Fruit fly (Drosophila melanogaster) whole organism, embryonic: ENCODE data around the gene bun.

ENCODE experiments used
- Atf6 ChIP-seq: fragments of 200-800 bp; sonication (Bioruptor generic); IDR thresholded peaks from 2 replicates; pipeline ENCODE4 v1.3.6; 2022; ENCODE audit warnings: missing biosample characterization, missing genetic modification characterization
- CG10321 ChIP-seq: fragments of 200-800 bp; sonication (Bioruptor generic); IDR thresholded peaks from 2 replicates; pipeline ENCODE4 v1.3.6; 2022; ENCODE audit warnings: missing biosample characterization, missing genetic modification characterization
- CG11695 ChIP-seq: fragments of 200-800 bp; sonication (Bioruptor generic); IDR thresholded peaks from 3 replicates; pipeline ENCODE4 v1.3.6; 2022; ENCODE audit warnings: missing biosample characterization, missing genetic modification characterization
- CG16863 ChIP-seq: fragments of 200-800 bp; sonication (Bioruptor generic); optimal IDR thresholded peaks from 3 replicates; lab custom pipeline; 2016; ENCODE audit warnings: missing biosample characterization, missing genetic modification characterization
- CG17912 ChIP-seq: fragments of 200-800 bp; sonication (Bioruptor generic); optimal IDR thresholded peaks from 2 replicates; lab custom pipeline; 2018; ENCODE audit warnings: missing biosample characterization, mild to moderate bottlenecking, missing genetic modification characterization
- CG2889 ChIP-seq: fragments of 200-800 bp; sonication (Bioruptor generic); IDR thresholded peaks from 3 replicates; pipeline ENCODE4 v1.3.6; 2022; ENCODE audit warnings: missing biosample characterization, missing genetic modification characterization
- CG3065 ChIP-seq: fragments of 200-800 bp; sonication (Bioruptor generic); optimal IDR thresholded peaks from 2 replicates; lab custom pipeline; 2016; ENCODE audit warnings: missing biosample characterization, missing genetic modification characterization
- CG32772 ChIP-seq: fragments of 200-800 bp; sonication (Bioruptor generic); IDR thresholded peaks from 2 replicates; pipeline ENCODE4 v1.3.6; 2022; ENCODE audit warnings: missing biosample characterization, missing genetic modification characterization
- CG33213 ChIP-seq: fragments of 200-800 bp; sonication (Bioruptor generic); optimal IDR thresholded peaks from 3 replicates; lab custom pipeline; 2016; ENCODE audit warnings: missing biosample characterization, missing genetic modification characterization
- CG33557 ChIP-seq: fragments of 200-800 bp; sonication (Bioruptor generic); optimal IDR thresholded peaks from 2 replicates; lab custom pipeline; 2019; ENCODE audit warnings: missing biosample characterization, mild to moderate bottlenecking, missing genetic modification characterization, moderate library complexity
- CG3407 ChIP-seq: fragments of 200-800 bp; sonication (Bioruptor generic); optimal IDR thresholded peaks from 2 replicates; lab custom pipeline; 2018; ENCODE audit warnings: missing biosample characterization, mild to moderate bottlenecking, missing genetic modification characterization
- CG4617 ChIP-seq: fragments of 200-800 bp; sonication (Bioruptor generic); optimal IDR thresholded peaks from 3 replicates; lab custom pipeline; 2016; ENCODE audit warnings: missing biosample characterization, missing genetic modification characterization, borderline replicate concordance
- CG4707 ChIP-seq: fragments of 200-800 bp; sonication (Bioruptor generic); optimal IDR thresholded peaks from 2 replicates; lab custom pipeline; 2018; ENCODE audit warnings: missing biosample characterization, mild to moderate bottlenecking, missing genetic modification characterization, moderate library complexity
- CG4820 ChIP-seq: fragments of 200-800 bp; sonication (Bioruptor generic); optimal IDR thresholded peaks from 3 replicates; lab custom pipeline; 2016; ENCODE audit warnings: missing biosample characterization, missing genetic modification characterization
- CG5953 ChIP-seq: fragments of 200-800 bp; sonication (Bioruptor generic); IDR thresholded peaks from 2 replicates; pipeline ENCODE4 v1.3.6; 2022; ENCODE audit warnings: missing biosample characterization, missing genetic modification characterization
- CG6791 ChIP-seq: fragments of 200-800 bp; sonication (Bioruptor generic); IDR thresholded peaks from 3 replicates; pipeline ENCODE4 v1.3.6; 2022; ENCODE audit warnings: missing biosample characterization, missing genetic modification characterization; ENCODE audit not compliant: partially characterized antibody
- CG7556 ChIP-seq: fragments of 200-800 bp; sonication (Bioruptor generic); optimal IDR thresholded peaks from 2 replicates; lab custom pipeline; 2017; ENCODE audit warnings: missing biosample characterization, mild to moderate bottlenecking, missing genetic modification characterization
- CG7786 ChIP-seq: fragments of 200-800 bp; sonication (Bioruptor generic); optimal IDR thresholded peaks from 2 replicates; lab custom pipeline; 2016; ENCODE audit warnings: missing biosample characterization, missing genetic modification characterization
- CG8359 ChIP-seq: fragments of 200-800 bp; sonication (Bioruptor generic); optimal IDR thresholded peaks from 2 replicates; lab custom pipeline; 2017; ENCODE audit warnings: missing biosample characterization, mild to moderate bottlenecking, missing genetic modification characterization, borderline replicate concordance
- CG8924 ChIP-seq: fragments of 200-800 bp; optimal IDR thresholded peaks from 3 replicates; lab custom pipeline; 2019; ENCODE audit warnings: missing biosample characterization, mild to moderate bottlenecking, missing genetic modification characterization, moderate library complexity
- CG9817 ChIP-seq: fragments of 200-800 bp; sonication (Bioruptor generic); optimal IDR thresholded peaks from 2 replicates; lab custom pipeline; 2018; ENCODE audit warnings: missing biosample characterization, mild to moderate bottlenecking, missing genetic modification characterization, moderate library complexity
- ERR ChIP-seq: fragments of 200-800 bp; sonication (Bioruptor generic); optimal IDR thresholded peaks from 2 replicates; lab custom pipeline; 2016; ENCODE audit warnings: missing biosample characterization, missing genetic modification characterization
- Eip74EF ChIP-seq, 2 experiments: fragments of 200-800 bp in 1 of 2; fragments of >200 bp in 1 of 2; sonication (Bioruptor generic) in 1 of 2; optimal IDR thresholded peaks; 2 replicates each; lab custom pipeline; 2017 to 2019; ENCODE audit warnings: missing biosample characterization in 2 of 2, missing genetic modification characterization in 2 of 2, mild to moderate bottlenecking in 1 of 2, moderate library complexity in 1 of 2
- HLH54F ChIP-seq: fragments of 200-800 bp; sonication (Bioruptor generic); optimal IDR thresholded peaks from 3 replicates; lab custom pipeline; 2016; ENCODE audit warnings: missing biosample characterization, missing genetic modification characterization
- Hr39 ChIP-seq: fragments of >200 bp; optimal IDR thresholded peaks from 2 replicates; lab custom pipeline; 2017
- Hr51 ChIP-seq, 2 experiments: fragments of 200-800 bp; sonication (Bioruptor generic); optimal IDR thresholded peaks; 2 replicates in 1 of 2; 3 replicates in 1 of 2; lab custom pipeline; 2016 to 2018; ENCODE audit warnings: missing biosample characterization in 2 of 2, missing genetic modification characterization in 2 of 2, mild to moderate bottlenecking in 1 of 2, moderate library complexity in 1 of 2
- Lim3 ChIP-seq: fragments of 200-800 bp; sonication (Bioruptor generic); IDR thresholded peaks from 2 replicates; pipeline ENCODE4 v1.3.6; 2022; ENCODE audit warnings: missing biosample characterization, missing genetic modification characterization
- Lpt ChIP-seq: fragments of >200 bp; optimal IDR thresholded peaks from 2 replicates; lab custom pipeline; 2018; ENCODE audit warnings: missing biosample characterization, missing genetic modification characterization
- Mrtf ChIP-seq: fragments of 200-800 bp; sonication (Bioruptor generic); IDR thresholded peaks from 3 replicates; pipeline ENCODE4 v1.3.6; 2022; ENCODE audit warnings: missing biosample characterization, missing genetic modification characterization
- Oaz ChIP-seq: fragments of 200-800 bp; sonication (Bioruptor generic); IDR thresholded peaks from 2 replicates; pipeline ENCODE4 v1.3.6; 2022; ENCODE audit warnings: missing biosample characterization, missing genetic modification characterization
- Stat92E ChIP-seq, 3 experiments: fragments of >200 bp in 2 of 3; fragments of 200-800 bp in 1 of 3; sonication (Bioruptor generic) in 1 of 3; optimal IDR thresholded peaks; 2 replicates each; lab custom pipeline; 2017 to 2019; ENCODE audit warnings: missing biosample characterization in 3 of 3, missing genetic modification characterization in 3 of 3, mild to moderate bottlenecking in 1 of 3, moderate library complexity in 1 of 3
- abd-A ChIP-seq: fragments of 200-800 bp; sonication (Bioruptor generic); optimal IDR thresholded peaks from 3 replicates; lab custom pipeline; 2019; ENCODE audit warnings: missing biosample characterization, mild to moderate bottlenecking, missing genetic modification characterization, moderate library complexity
- ase ChIP-seq: fragments of 200-800 bp; sonication (Bioruptor generic); IDR thresholded peaks from 3 replicates; pipeline ENCODE4 v1.3.6; 2022; ENCODE audit warnings: missing biosample characterization, missing genetic modification characterization
- ash1 ChIP-seq: fragments of 200-800 bp; sonication (Bioruptor generic); optimal IDR thresholded peaks from 2 replicates; lab custom pipeline; 2018; ENCODE audit warnings: missing biosample characterization, mild to moderate bottlenecking, missing genetic modification characterization
- disco-r ChIP-seq: fragments of 200-800 bp; sonication (Bioruptor generic); optimal IDR thresholded peaks from 2 replicates; lab custom pipeline; 2016; ENCODE audit warnings: missing biosample characterization, missing genetic modification characterization
- dpn ChIP-seq, 2 experiments: fragments of 200-800 bp; sonication (Bioruptor generic); optimal IDR thresholded peaks; 3 replicates each; lab custom pipeline; 2016; ENCODE audit warnings: missing biosample characterization in 2 of 2, missing genetic modification characterization in 2 of 2
- en ChIP-seq: fragments of 200-800 bp; sonication (Bioruptor generic); optimal IDR thresholded peaks from 2 replicates; lab custom pipeline; 2016; ENCODE audit warnings: missing biosample characterization, missing genetic modification characterization
- fu2 ChIP-seq: fragments of 200-800 bp; sonication (Bioruptor generic); optimal IDR thresholded peaks from 2 replicates; lab custom pipeline; 2016; ENCODE audit warnings: missing biosample characterization, missing genetic modification characterization
- ken ChIP-seq: fragments of 200-800 bp; sonication (Bioruptor generic); IDR thresholded peaks from 3 replicates; pipeline ENCODE4 v1.3.6; 2022; ENCODE audit warnings: missing biosample characterization, missing genetic modification characterization
- knrl ChIP-seq: fragments of 200-800 bp; sonication (Bioruptor generic); IDR thresholded peaks from 3 replicates; pipeline ENCODE4 v1.3.6; 2022; ENCODE audit warnings: missing biosample characterization, missing genetic modification characterization; ENCODE audit not compliant: partially characterized antibody
- mam ChIP-seq: fragments of 200-800 bp; sonication (Bioruptor generic); optimal IDR thresholded peaks from 3 replicates; lab custom pipeline; 2016; ENCODE audit warnings: missing biosample characterization, missing genetic modification characterization
- p53 ChIP-seq: fragments of 200-800 bp; sonication (Bioruptor generic); optimal IDR thresholded peaks from 2 replicates; lab custom pipeline; 2016; ENCODE audit warnings: missing biosample characterization, missing genetic modification characterization
- phol ChIP-seq: fragments of 200-800 bp; sonication (Bioruptor generic); optimal IDR thresholded peaks from 3 replicates; lab custom pipeline; 2018; ENCODE audit warnings: missing biosample characterization, mild to moderate bottlenecking, missing genetic modification characterization, moderate library complexity
- pros ChIP-seq: fragments of 200-800 bp; sonication (Bioruptor generic); optimal IDR thresholded peaks from 3 replicates; lab custom pipeline; 2019; ENCODE audit warnings: missing biosample characterization, mild to moderate bottlenecking, missing genetic modification characterization, moderate library complexity
- schlank ChIP-seq: fragments of 200-800 bp; sonication (Bioruptor generic); optimal IDR thresholded peaks from 2 replicates; lab custom pipeline; 2018; ENCODE audit warnings: missing biosample characterization, mild to moderate bottlenecking, missing genetic modification characterization
- sens ChIP-seq: fragments of 200-800 bp; sonication (Bioruptor generic); peaks from one replicate; lab custom pipeline; 2016; ENCODE audit warnings: missing biosample characterization, missing genetic modification characterization
- sr ChIP-seq: fragments of 200-800 bp; sonication (Bioruptor generic); IDR thresholded peaks from 3 replicates; pipeline ENCODE4 v1.3.6; 2022; ENCODE audit warnings: missing biosample characterization, missing genetic modification characterization
- stc ChIP-seq: fragments of 200-800 bp; sonication (Bioruptor generic); IDR thresholded peaks from 2 replicates; pipeline ENCODE4 v1.3.6; 2022; ENCODE audit warnings: missing biosample characterization, missing genetic modification characterization
- stwl ChIP-seq: fragments of 200-800 bp; sonication (Bioruptor generic); optimal IDR thresholded peaks from 3 replicates; lab custom pipeline; 2018; ENCODE audit warnings: missing biosample characterization, mild to moderate bottlenecking, missing genetic modification characterization, moderate library complexity
- twi ChIP-seq: fragments of 200-800 bp; optimal IDR thresholded peaks from 2 replicates; lab custom pipeline; 2019; ENCODE audit warnings: missing biosample characterization, mild to moderate bottlenecking, missing genetic modification characterization, moderate library complexity
- vfl ChIP-seq: fragments of 200-800 bp; sonication (Bioruptor generic); optimal IDR thresholded peaks from 2 replicates; lab custom pipeline; 2016; ENCODE audit warnings: missing biosample characterization, missing genetic modification characterization
- yki ChIP-seq: fragments of >200 bp; optimal IDR thresholded peaks from 3 replicates; lab custom pipeline; 2018

Gene bun

DNA sequence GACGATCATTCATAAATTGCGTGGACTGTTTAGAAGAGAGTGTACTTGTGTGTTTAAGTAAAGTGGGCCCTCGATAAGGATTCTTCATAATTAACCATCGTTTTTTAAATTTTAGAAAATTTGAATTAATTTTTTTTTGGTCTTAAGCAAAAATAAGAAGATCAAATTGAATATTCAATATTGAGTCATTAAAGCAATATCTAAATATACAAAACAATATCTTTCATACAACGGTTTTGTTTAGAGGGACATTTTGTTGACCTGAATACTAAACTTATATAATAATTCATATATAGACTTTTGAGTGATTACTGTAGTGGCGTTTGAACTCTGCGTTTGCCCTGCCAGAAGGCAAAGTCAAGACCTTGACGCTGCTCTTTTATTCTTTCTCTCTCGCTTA lies 4.4 kb downstream of the bun start (continued):
- TF ChIP-seq mam, result peak; percentile 49
- no peak for TF ChIP-seq Stat92E (GFP tag; optimal IDR thresholded peaks at IDR 0.05; lab: Kevin White, UChicago)
- peak; percentile 11 to 32 for TF ChIP-seq dpn (GFP tag; optimal IDR thresholded peaks at IDR 0.05; lab: Kevin White, UChicago)
- peak; percentile 45 for TF ChIP-seq sens (GFP tag; lab: Kevin White, UChicago)
- TF ChIP-seq ase, result no peak
- no peak for TF ChIP-seq CG4820 (GFP tag; lab: Kevin White, UChicago)
- TF ChIP-seq CG3407 (GFP tag; lab: Kevin White, UChicago), result no peak
- TF ChIP-seq CG8924 (tag; lab: Kevin White, UChicago), result peak; percentile 30
- no peak for TF ChIP-seq CG17912 (GFP tag; lab: Kevin White, UChicago)
- no peak for TF ChIP-seq Mrtf (GFP tag; lab: Robert Waterston, UW)
- no peak for TF ChIP-seq Eip74EF (GFP tag; optimal IDR thresholded peaks at IDR 0.05; lab: Kevin White, UChicago)
- no peak for TF ChIP-seq ken
- no peak for TF ChIP-seq fu2 (GFP tag; lab: Kevin White, UChicago)
- TF ChIP-seq Atf6 (GFP tag; lab: Robert Waterston, UW), result peak; percentile 80
- TF ChIP-seq CG8359 (GFP tag; lab: Kevin White, UChicago), result no peak
- TF ChIP-seq twi (tag; lab: Kevin White, UChicago), result no peak
- TF ChIP-seq en, result no peak
- peak; percentile 57; the same call in 1 of the 3 replicates for TF ChIP-seq CG11695
- peak; percentile 14 for TF ChIP-seq schlank (tag; lab: Kevin White, UChicago)
- no peak for TF ChIP-seq Lpt (GFP tag; lab: Kevin White, UChicago)
- no peak for TF ChIP-seq Oaz
- TF ChIP-seq Lim3 (GFP tag; lab: Robert Waterston, UW), result no peak
- TF ChIP-seq pros (GFP tag; lab: Kevin White, UChicago), result no peak
- TF ChIP-seq CG6791 (GFP tag; lab: Robert Waterston, UW), result no peak
- no peak for TF ChIP-seq disco-r (GFP tag; lab: Kevin White, UChicago)
- no peak for TF ChIP-seq CG10321
- TF ChIP-seq CG33557 (GFP tag; lab: Kevin White, UChicago), result no peak
- no peak for TF ChIP-seq CG5953 (GFP tag; lab: Robert Waterston, UW)
- TF ChIP-seq phol, result no peak
- no peak for TF ChIP-seq CG4707 (GFP tag; lab: Kevin White, UChicago)
- no peak for TF ChIP-seq abd-A
- no peak for TF ChIP-seq CG7786 (GFP tag; lab: Kevin White, UChicago)
- no peak for TF ChIP-seq yki (lab: Kevin White, UChicago)
- TF ChIP-seq sr (GFP tag; lab: Robert Waterston, UW), result no peak
- TF ChIP-seq CG33213 (GFP tag; lab: Kevin White, UChicago), result no peak
- no peak for TF ChIP-seq HLH54F (GFP tag; lab: Kevin White, UChicago)
- TF ChIP-seq Hr51 (GFP tag; optimal IDR thresholded peaks at IDR 0.05; lab: Kevin White, UChicago), result peak in 1 of 2 experiments; percentile 5
- TF ChIP-seq CG3065, result no peak
- no peak for TF ChIP-seq knrl (GFP tag; lab: Robert Waterston, UW)
- TF ChIP-seq CG9817 (tag; lab: Kevin White, UChicago), result peak; percentile 67
- no peak for TF ChIP-seq p53 (GFP tag; lab: Kevin White, UChicago)
- TF ChIP-seq stc, result no peak
- TF ChIP-seq CG7556 (GFP tag; lab: Kevin White, UChicago), result peak; percentile 34
- TF ChIP-seq CG4617 (GFP tag; lab: Kevin White, UChicago), result no peak
- no peak for TF ChIP-seq ash1
- peak; percentile 20 for TF ChIP-seq vfl (GFP tag; lab: Kevin White, UChicago)
- TF ChIP-seq CG16863 (GFP tag; lab: Kevin White, UChicago), result no peak
- no peak for TF ChIP-seq stwl
- TF ChIP-seq ERR (GFP tag; lab: Kevin White, UChicago), result no peak
- no peak for TF ChIP-seq CG32772 (GFP tag; lab: Robert Waterston, UW)
- no peak for TF ChIP-seq Hr39 (lab: Kevin White, UChicago)
- TF ChIP-seq CG2889 (GFP tag; lab: Robert Waterston, UW), result no peak
